Fruit fly (Drosophila melanogaster) whole organism, pupa: Measurements from ENCODE around the gene beat-IIa.

Experiments used
- CG10348 ChIP-seq: fragments of 200-800 bp; sonication (Bioruptor generic); IDR thresholded peaks from 2 replicates; pipeline ENCODE4 v1.3.6; 2022; ENCODE audit warnings: missing biosample characterization, missing genetic modification characterization
- CG12605 ChIP-seq: fragments of 200-800 bp; sonication (Bioruptor generic); IDR thresholded peaks from 2 replicates; pipeline ENCODE4 v1.3.6; 2022; ENCODE audit warnings: missing biosample characterization, missing genetic modification characterization
- CG13204 ChIP-seq: fragments of 200-800 bp; sonication (Bioruptor generic); optimal IDR thresholded peaks from 2 replicates; lab custom pipeline; 2018; ENCODE audit warnings: missing biosample characterization, mild to moderate bottlenecking, missing genetic modification characterization, moderate library complexity
- CG14655 ChIP-seq: fragments of 200-800 bp; sonication (Bioruptor generic); optimal IDR thresholded peaks from 3 replicates; lab custom pipeline; 2017; ENCODE audit warnings: mild to moderate bottlenecking, missing biosample characterization, missing genetic modification reagents, missing genetic modification characterization
- CG15710 ChIP-seq: fragments of 200-800 bp; sonication (Bioruptor generic); optimal IDR thresholded peaks from 2 replicates; lab custom pipeline; 2018; ENCODE audit warnings: missing biosample characterization, mild to moderate bottlenecking, missing genetic modification characterization, moderate library complexity
- CG17806 ChIP-seq: fragments of 200-800 bp; sonication (Bioruptor generic); optimal IDR thresholded peaks from 2 replicates; lab custom pipeline; 2018; ENCODE audit warnings: missing biosample characterization, mild to moderate bottlenecking, missing genetic modification characterization, moderate library complexity
- CG32121 ChIP-seq: fragments of 200-800 bp; sonication (Bioruptor generic); IDR thresholded peaks from 2 replicates; pipeline ENCODE4 v1.3.6; 2022; ENCODE audit warnings: missing biosample characterization, missing genetic modification characterization
- CG34367 ChIP-seq: fragments of 200-800 bp; sonication (Bioruptor generic); optimal IDR thresholded peaks from 2 replicates; lab custom pipeline; 2018; ENCODE audit warnings: missing biosample characterization, mild to moderate bottlenecking, missing genetic modification characterization
- CG4496 ChIP-seq: fragments of 200-800 bp; sonication (Bioruptor generic); IDR thresholded peaks from 3 replicates; pipeline ENCODE4 v1.3.6; 2022; ENCODE audit warnings: missing biosample characterization, missing genetic modification characterization
- CG8159 ChIP-seq: fragments of 200-800 bp; sonication (Bioruptor generic); optimal IDR thresholded peaks from 3 replicates; lab custom pipeline; 2018; ENCODE audit warnings: missing biosample characterization, mild to moderate bottlenecking, missing genetic modification characterization, moderate library complexity
- CG8301 ChIP-seq: fragments of 200-800 bp; sonication (Bioruptor generic); optimal IDR thresholded peaks from 2 replicates; lab custom pipeline; 2018; ENCODE audit warnings: missing biosample characterization, mild to moderate bottlenecking, missing genetic modification characterization
- CG9948 ChIP-seq: fragments of 200-800 bp; sonication (Bioruptor generic); optimal IDR thresholded peaks from 2 replicates; lab custom pipeline; 2018; ENCODE audit warnings: missing biosample characterization, mild to moderate bottlenecking, missing genetic modification characterization, moderate library complexity
- D1 ChIP-seq: fragments of 200-800 bp; sonication (Bioruptor generic); optimal IDR thresholded peaks from 2 replicates; lab custom pipeline; 2018; ENCODE audit warnings: missing biosample characterization, mild to moderate bottlenecking, missing genetic modification characterization, moderate library complexity
- EcR ChIP-seq: fragments of 200-800 bp; sonication (Bioruptor generic); optimal IDR thresholded peaks from 3 replicates; lab custom pipeline; 2019; ENCODE audit warnings: missing biosample characterization, missing genetic modification characterization, mild to moderate bottlenecking, moderate library complexity, missing genetic modification reagents
- Ets98B ChIP-seq: fragments of 200-800 bp; sonication (Bioruptor generic); IDR thresholded peaks from 2 replicates; pipeline ENCODE4 v1.3.6; 2022; ENCODE audit warnings: missing biosample characterization, missing genetic modification characterization
- Pif1A ChIP-seq: fragments of 200-800 bp; sonication (Bioruptor generic); optimal IDR thresholded peaks from 3 replicates; lab custom pipeline; 2016; ENCODE audit warnings: missing biosample characterization, missing genetic modification characterization
- Pif1B ChIP-seq: fragments of 200-800 bp; sonication (Bioruptor generic); optimal IDR thresholded peaks from 3 replicates; lab custom pipeline; 2016; ENCODE audit warnings: missing biosample characterization, missing genetic modification characterization
- Snoo ChIP-seq: fragments of 200-800 bp; sonication (Bioruptor generic); optimal IDR thresholded peaks from 3 replicates; lab custom pipeline; 2017; ENCODE audit warnings: missing biosample characterization, mild to moderate bottlenecking, missing genetic modification characterization, inconsistent platforms
- fd96Ca ChIP-seq: fragments of 200-800 bp; sonication (Bioruptor generic); IDR thresholded peaks from 3 replicates; pipeline ENCODE4 v1.3.6; 2022; ENCODE audit warnings: missing biosample characterization, missing genetic modification characterization
- gl ChIP-seq: fragments of 200-800 bp; sonication (Bioruptor generic); optimal IDR thresholded peaks from 2 replicates; lab custom pipeline; 2018; ENCODE audit warnings: missing biosample characterization, mild to moderate bottlenecking, missing genetic modification characterization
- rn ChIP-seq: fragments of 200-800 bp; sonication (Bioruptor generic); IDR thresholded peaks from 2 replicates; pipeline ENCODE4 v1.3.6; 2022; ENCODE audit warnings: missing biosample characterization, missing genetic modification characterization

beat-IIa gene

dm6 chr3R:17407576-17407975 is 41.7 kb upstream of the beat-IIa start, which contains the start of gene CG17283:
TSS of gene CG17283 (plus strand) at chr3R:17407876.
- TF ChIP-seq EcR (GFP tag; lab: Kevin White, UChicago) (no peak), Pif1A (GFP tag; lab: Kevin White, UChicago) (no peak), Ets98B (GFP tag; lab: Robert Waterston, UW) (no peak), CG8301 (tag; lab: Kevin White, UChicago) (no peak), CG8159 (tag; lab: Kevin White, UChicago) (no peak), CG4496 (GFP tag; lab: Robert Waterston, UW) (no peak), CG14655 (GFP tag; lab: Kevin White, UChicago) (no peak), CG13204 (GFP tag; lab: Kevin White, UChicago) (no peak), CG9948 (tag; lab: Kevin White, UChicago) (no peak), Pif1B (no peak), CG12605 (GFP tag; lab: Robert Waterston, UW) (no peak), rn (GFP tag; lab: Robert Waterston, UW) (no peak)
- TF ChIP-seq, all 21 proteins: peak for 0

dm6 chr3R:17406411-17406810 is 40.5 kb upstream of the beat-IIa start, which contains the start of the genes CG42824 and CG42798:
TSS of gene CG42824 (minus strand) at chr3R:17406511.
TSS of gene CG42798 (plus strand) at chr3R:17406678.
- TF ChIP-seq CG10348 (GFP tag; lab: Robert Waterston, UW) (no peak), CG34367 (tag; lab: Kevin White, UChicago) (no peak), CG14655 (GFP tag; lab: Kevin White, UChicago) (no peak), CG32121 (GFP tag; lab: Robert Waterston, UW) (no peak), Pif1A (GFP tag; lab: Kevin White, UChicago) (no peak), CG17806 (no peak), CG9948 (tag; lab: Kevin White, UChicago) (no peak), EcR (GFP tag; lab: Kevin White, UChicago) (no peak), CG12605 (GFP tag; lab: Robert Waterston, UW) (no peak), CG8159 (tag; lab: Kevin White, UChicago) (no peak), D1 (tag; lab: Kevin White, UChicago) (no peak), CG13204 (GFP tag; lab: Kevin White, UChicago) (no peak), gl (no peak), rn (GFP tag; lab: Robert Waterston, UW) (no peak), Ets98B (GFP tag; lab: Robert Waterston, UW) (no peak), CG8301 (tag; lab: Kevin White, UChicago) (no peak), CG4496 (GFP tag; lab: Robert Waterston, UW) (no peak), Pif1B (no peak), CG15710 (tag; lab: Kevin White, UChicago) (no peak), Snoo (no peak)

- TF ChIP-seq gl, result no peak
- TF ChIP-seq CG8159 (tag; lab: Kevin White, UChicago), result no peak
- no peak for TF ChIP-seq CG32121 (GFP tag; lab: Robert Waterston, UW)
- no peak for TF ChIP-seq rn (GFP tag; lab: Robert Waterston, UW)
- TF ChIP-seq CG15710 (tag; lab: Kevin White, UChicago), result no peak
- TF ChIP-seq CG14655 (GFP tag; lab: Kevin White, UChicago), result no peak
These were observed 39.1 kb upstream of the beat-IIa start, which contains the start of gene CG42823 for dm6 chr3R:17405009-17405408. TSS of gene CG42823 (minus strand) at chr3R:17405109.

- TF ChIP-seq CG34367 (tag; lab: Kevin White, UChicago) (no peak), CG10348 (GFP tag; lab: Robert Waterston, UW) (no peak)
These were observed 38.2 kb upstream of the beat-IIa start for dm6 chr3R:17404155-17404554.

dm6 chr3R:17403618-17404017 is 37.7 kb upstream of the beat-IIa start, which contains the start of gene CG34280:
TSS of gene CG34280 (minus strand) at chr3R:17403718.
- TF ChIP-seq EcR (GFP tag; lab: Kevin White, UChicago) (no peak), Snoo (no peak), fd96Ca (GFP tag; lab: Robert Waterston, UW) (no peak), CG10348 (GFP tag; lab: Robert Waterston, UW) (no peak), CG17806 (no peak), Ets98B (GFP tag; lab: Robert Waterston, UW) (no peak), CG8159 (tag; lab: Kevin White, UChicago) (no peak), CG13204 (GFP tag; lab: Kevin White, UChicago) (no peak), Pif1B (no peak), CG34367 (tag; lab: Kevin White, UChicago) (no peak), CG14655 (GFP tag; lab: Kevin White, UChicago) (no peak)

- TF ChIP-seq CG14655 (GFP tag; lab: Kevin White, UChicago) (no peak), D1 (tag; lab: Kevin White, UChicago) (no peak), CG9948 (tag; lab: Kevin White, UChicago) (no peak), Pif1B (no peak), rn (GFP tag; lab: Robert Waterston, UW) (no peak), CG34367 (tag; lab: Kevin White, UChicago) (no peak), Pif1A (GFP tag; lab: Kevin White, UChicago) (no peak), CG8301 (tag; lab: Kevin White, UChicago) (no peak), Ets98B (GFP tag; lab: Robert Waterston, UW) (no peak), CG15710 (tag; lab: Kevin White, UChicago) (no peak), CG4496 (GFP tag; lab: Robert Waterston, UW) (no peak), fd96Ca (GFP tag; lab: Robert Waterston, UW) (no peak)
These were observed 37.3 kb upstream of the beat-IIa start, which contains the start of gene CG34279 for dm6 chr3R:17403188-17403587. TSS of gene CG34279 (minus strand) at chr3R:17403288.
